Worm (Caenorhabditis elegans) whole organism, L1 larva: Measurements from ENCODE around the gene atf-4.

ENCODE experiments used
- F16B12.6 ChIP-seq: fragments of 150-350 bp; optimal IDR thresholded peaks from 2 replicates; lab custom pipeline; 2014; ENCODE audit warnings: missing biosample characterization, missing genetic modification characterization
- aha-1 ChIP-seq: fragments of 150-350 bp; optimal IDR thresholded peaks from 2 replicates; lab custom pipeline; 2014; ENCODE audit warnings: missing biosample characterization, missing genetic modification characterization
- ceh-63 ChIP-seq: fragments of 200-800 bp; sonication (Bioruptor generic); optimal IDR thresholded peaks from 2 replicates; lab custom pipeline; 2018; ENCODE audit warnings: mild to moderate bottlenecking, missing genetic modification characterization, missing compliant biosample characterization
- egl-27 ChIP-seq, 2 experiments: fragments of 150-350 bp in 1 of 2; sonication (generic microtip); optimal IDR thresholded peaks; 3 replicates each; lab custom pipeline; 2017 to 2018; ENCODE audit warnings: missing biosample characterization in 2 of 2, missing genetic modification characterization in 2 of 2, missing genetic modification reagents in 2 of 2
- elt-2 ChIP-seq: sonication (generic microtip); optimal IDR thresholded peaks from 2 replicates; lab custom pipeline; 2016; ENCODE audit warnings: missing genetic modification characterization, mild to moderate bottlenecking, inconsistent platforms, missing compliant biosample characterization, missing genetic modification reagents
- elt-3 ChIP-seq, 6 experiments: fragments of 150-350 bp in 1 of 6; sonication (generic microtip); optimal IDR thresholded peaks; 2 replicates each; lab custom pipeline; 2017 to 2018; ENCODE audit warnings: missing biosample characterization in 6 of 6, missing genetic modification characterization in 6 of 6, inconsistent platforms in 1 of 6
- fkh-8 ChIP-seq: sonication (generic microtip); optimal IDR thresholded peaks from 2 replicates; lab custom pipeline; 2016; ENCODE audit warnings: mild to moderate bottlenecking, missing genetic modification characterization, missing compliant biosample characterization
- fos-1 ChIP-seq: fragments of 150-350 bp; optimal IDR thresholded peaks from 2 replicates; lab custom pipeline; 2014; ENCODE audit warnings: missing biosample characterization, missing genetic modification characterization
- jun-1 ChIP-seq: fragments of 150-350 bp; optimal IDR thresholded peaks from 2 replicates; lab custom pipeline; 2014; ENCODE audit warnings: missing biosample characterization, missing genetic modification reagents, missing genetic modification characterization
- nhr-12 ChIP-seq: sonication (generic microtip); optimal IDR thresholded peaks from 2 replicates; lab custom pipeline; 2017; ENCODE audit warnings: missing biosample characterization, missing genetic modification characterization
- snpc-4 ChIP-seq: fragments of 150-350 bp; optimal IDR thresholded peaks from 2 replicates; lab custom pipeline; 2014; ENCODE audit warnings: missing biosample characterization, missing genetic modification characterization
- unc-130 ChIP-seq: fragments of 150-350 bp; optimal IDR thresholded peaks from 2 replicates; lab custom pipeline; 2017; ENCODE audit warnings: missing biosample characterization, missing genetic modification characterization, inconsistent platforms
- unc-62 ChIP-seq: fragments of 150-350 bp; optimal IDR thresholded peaks from 2 replicates; lab custom pipeline; 2014; ENCODE audit warnings: missing biosample characterization, missing genetic modification reagents, missing genetic modification characterization
- ztf-11 ChIP-seq, 2 experiments: sonication (generic microtip); optimal IDR thresholded peaks; 2 replicates each; lab custom pipeline; 2016 to 2017; ENCODE audit warnings: missing genetic modification characterization in 2 of 2, missing biosample characterization in 1 of 2, missing compliant biosample characterization in 1 of 2

ce11 chrX:14770336-14770735 is 40.3 kb downstream of the atf-4 start:
- no peak for TF ChIP-seq egl-27 (tag; optimal IDR thresholded peaks at IDR 0.05; lab: Kevin White, UChicago)
- no peak for TF ChIP-seq unc-130 (tag; lab: Kevin White, UChicago)
- TF ChIP-seq aha-1 (tag; lab: Kevin White, UChicago), result no peak
- no peak for TF ChIP-seq ceh-63 (GFP tag; lab: Kevin White, UChicago)
- TF ChIP-seq F16B12.6 (tag; lab: Kevin White, UChicago), result no peak
- TF ChIP-seq ztf-11 (tag; optimal IDR thresholded peaks at IDR 0.05; lab: Kevin White, UChicago), result no peak
- no peak for TF ChIP-seq fkh-8 (tag; lab: Kevin White, UChicago)
- peak; percentile 16 for TF ChIP-seq elt-2 (tag; lab: Kevin White, UChicago)
- TF ChIP-seq elt-3 (tag; optimal IDR thresholded peaks at IDR 0.05; lab: Kevin White, UChicago), result no peak
- TF ChIP-seq fos-1, result no peak
- TF ChIP-seq nhr-12, result no peak
- no peak for TF ChIP-seq jun-1 (tag; lab: Kevin White, UChicago)
- no peak for TF ChIP-seq snpc-4 (tag; lab: Kevin White, UChicago)
- no peak for TF ChIP-seq unc-62 (GFP tag; lab: Kevin White, UChicago)
